Fruit fly (Drosophila melanogaster) whole organism, prepupa: Measurements from ENCODE around the gene IntS11.

Experiments used
- Blimp-1 ChIP-seq: fragments of 200-800 bp; sonication (Bioruptor generic); optimal IDR thresholded peaks from 3 replicates; lab custom pipeline; 2017; ENCODE audit warnings: missing biosample characterization, missing genetic modification characterization, mild to moderate bottlenecking, moderate library complexity, missing genetic modification reagents
- CG10631 ChIP-seq: fragments of 200-800 bp; sonication (Bioruptor generic); optimal IDR thresholded peaks from 2 replicates; lab custom pipeline; 2016; ENCODE audit warnings: missing biosample characterization, missing genetic modification characterization
- CG11294 ChIP-seq: fragments of 200-800 bp; sonication (Bioruptor generic); IDR thresholded peaks from 2 replicates; pipeline ENCODE4 v1.3.6; 2022; ENCODE audit warnings: missing biosample characterization, missing genetic modification characterization
- CG11902 ChIP-seq: fragments of 200-800 bp; sonication (Bioruptor generic); optimal IDR thresholded peaks from 3 replicates; lab custom pipeline; 2016; ENCODE audit warnings: missing biosample characterization, missing genetic modification characterization
- CG16779 ChIP-seq: fragments of 200-800 bp; sonication (Bioruptor generic); optimal IDR thresholded peaks from 3 replicates; lab custom pipeline; 2017; ENCODE audit warnings: missing biosample characterization, mild to moderate bottlenecking, missing genetic modification characterization
- CG3032 ChIP-seq: fragments of 200-800 bp; optimal IDR thresholded peaks from 2 replicates; lab custom pipeline; 2019; ENCODE audit warnings: missing biosample characterization, mild to moderate bottlenecking, missing genetic modification characterization, moderate library complexity
- CG31627 ChIP-seq: fragments of 200-800 bp; sonication (Bioruptor generic); optimal IDR thresholded peaks from 3 replicates; lab custom pipeline; 2016; ENCODE audit warnings: missing biosample characterization, missing genetic modification characterization
- CG32006 ChIP-seq: fragments of 200-800 bp; sonication (Bioruptor generic); optimal IDR thresholded peaks from 3 replicates; lab custom pipeline; 2017; ENCODE audit warnings: missing biosample characterization, mild to moderate bottlenecking, missing genetic modification characterization
- CG3919 ChIP-seq: fragments of 200-800 bp; sonication (Bioruptor generic); optimal IDR thresholded peaks from 3 replicates; lab custom pipeline; 2016; ENCODE audit warnings: missing biosample characterization, missing genetic modification characterization
- CG6163 ChIP-seq: fragments of 200-800 bp; sonication (Bioruptor generic); IDR thresholded peaks from 3 replicates; pipeline ENCODE4 v1.3.6; 2022; ENCODE audit warnings: missing biosample characterization, missing genetic modification characterization
- CG6276 ChIP-seq: fragments of 200-800 bp; sonication (Bioruptor generic); optimal IDR thresholded peaks from 2 replicates; lab custom pipeline; 2017; ENCODE audit warnings: missing biosample characterization, mild to moderate bottlenecking, missing genetic modification characterization
- CG6854 ChIP-seq: fragments of 200-800 bp; sonication (Bioruptor generic); optimal IDR thresholded peaks from 2 replicates; lab custom pipeline; 2017; ENCODE audit warnings: missing biosample characterization, mild to moderate bottlenecking, missing genetic modification characterization
- CG8119 ChIP-seq: fragments of 200-800 bp; sonication (Bioruptor generic); IDR thresholded peaks from 3 replicates; pipeline ENCODE4 v1.3.6; 2022; ENCODE audit warnings: missing biosample characterization, missing genetic modification characterization
- Eip75B ChIP-seq: fragments of 200-800 bp; sonication (Bioruptor generic); optimal IDR thresholded peaks from 3 replicates; lab custom pipeline; 2016; ENCODE audit warnings: missing biosample characterization, missing genetic modification characterization
- Eip78C ChIP-seq: fragments of 200-800 bp; sonication (Bioruptor generic); peaks from one replicate; lab custom pipeline; 2016; ENCODE audit warnings: missing biosample characterization, missing genetic modification characterization
- Eip93F ChIP-seq: fragments of 200-800 bp; sonication (Bioruptor generic); optimal IDR thresholded peaks from 2 replicates; lab custom pipeline; 2016; ENCODE audit warnings: missing biosample characterization, mild to moderate bottlenecking, missing genetic modification characterization
- Gug ChIP-seq: fragments of 200-800 bp; sonication (Bioruptor generic); IDR thresholded peaks from 2 replicates; pipeline ENCODE4 v1.3.6; 2022; ENCODE audit warnings: missing biosample characterization, missing genetic modification characterization
- Hr39 ChIP-seq: fragments of 200-800 bp; sonication (Bioruptor generic); optimal IDR thresholded peaks from 2 replicates; lab custom pipeline; 2016; ENCODE audit warnings: missing biosample characterization, missing genetic modification characterization
- Met ChIP-seq: fragments of 200-800 bp; sonication (Bioruptor generic); optimal IDR thresholded peaks from 3 replicates; lab custom pipeline; 2016; ENCODE audit warnings: missing biosample characterization, missing genetic modification characterization
- OdsH ChIP-seq: fragments of 200-800 bp; sonication (Bioruptor generic); optimal IDR thresholded peaks from 3 replicates; lab custom pipeline; 2016; ENCODE audit warnings: missing biosample characterization, missing genetic modification characterization
- Sox102F ChIP-seq: fragments of 200-800 bp; sonication (Bioruptor generic); optimal IDR thresholded peaks from 2 replicates; lab custom pipeline; 2016; ENCODE audit warnings: missing biosample characterization, mild to moderate bottlenecking, missing genetic modification characterization
- Sox14 ChIP-seq: fragments of 200-800 bp; sonication (Bioruptor generic); optimal IDR thresholded peaks from 3 replicates; lab custom pipeline; 2016; ENCODE audit warnings: missing biosample characterization, missing genetic modification characterization
- acj6 ChIP-seq: fragments of 200-800 bp; sonication (Bioruptor generic); optimal IDR thresholded peaks from 3 replicates; lab custom pipeline; 2016; ENCODE audit warnings: missing biosample characterization, missing genetic modification characterization
- cyc ChIP-seq: fragments of 200-800 bp; sonication (Bioruptor generic); optimal IDR thresholded peaks from 3 replicates; lab custom pipeline; 2016; ENCODE audit warnings: missing biosample characterization, missing genetic modification characterization
- dac ChIP-seq: fragments of 200-800 bp; sonication (Bioruptor generic); optimal IDR thresholded peaks from 2 replicates; lab custom pipeline; 2017; ENCODE audit warnings: missing biosample characterization, mild to moderate bottlenecking, missing genetic modification characterization
- dsx ChIP-seq: fragments of 200-800 bp; optimal IDR thresholded peaks from 3 replicates; lab custom pipeline; 2019; ENCODE audit warnings: missing biosample characterization, mild to moderate bottlenecking, missing genetic modification characterization, moderate library complexity; ENCODE audit not compliant: poor library complexity, severe bottlenecking
- esn ChIP-seq: fragments of 200-800 bp; sonication (Bioruptor generic); optimal IDR thresholded peaks from 2 replicates; lab custom pipeline; 2016; ENCODE audit warnings: missing biosample characterization, mild to moderate bottlenecking, missing genetic modification characterization, moderate library complexity
- fd85E ChIP-seq: fragments of 200-800 bp; sonication (Bioruptor generic); optimal IDR thresholded peaks from 3 replicates; lab custom pipeline; 2016; ENCODE audit warnings: missing biosample characterization, missing genetic modification characterization
- fkh ChIP-seq: fragments of 200-800 bp; sonication (Bioruptor generic); optimal IDR thresholded peaks from 3 replicates; lab custom pipeline; 2017; ENCODE audit warnings: missing biosample characterization, mild to moderate bottlenecking, missing genetic modification characterization, moderate library complexity
- svp ChIP-seq: fragments of 200-800 bp; sonication (Bioruptor generic); peaks from one replicate; lab custom pipeline; 2016; ENCODE audit warnings: missing biosample characterization, missing genetic modification characterization
- topi ChIP-seq: fragments of 200-800 bp; sonication (Bioruptor generic); optimal IDR thresholded peaks from 3 replicates; lab custom pipeline; 2016; ENCODE audit warnings: missing biosample characterization, missing genetic modification characterization
- vri ChIP-seq: fragments of 200-800 bp; sonication (Bioruptor generic); optimal IDR thresholded peaks from 3 replicates; lab custom pipeline; 2016; ENCODE audit warnings: missing biosample characterization, mild to moderate bottlenecking, missing genetic modification characterization

The IntS11 gene

DNA sequence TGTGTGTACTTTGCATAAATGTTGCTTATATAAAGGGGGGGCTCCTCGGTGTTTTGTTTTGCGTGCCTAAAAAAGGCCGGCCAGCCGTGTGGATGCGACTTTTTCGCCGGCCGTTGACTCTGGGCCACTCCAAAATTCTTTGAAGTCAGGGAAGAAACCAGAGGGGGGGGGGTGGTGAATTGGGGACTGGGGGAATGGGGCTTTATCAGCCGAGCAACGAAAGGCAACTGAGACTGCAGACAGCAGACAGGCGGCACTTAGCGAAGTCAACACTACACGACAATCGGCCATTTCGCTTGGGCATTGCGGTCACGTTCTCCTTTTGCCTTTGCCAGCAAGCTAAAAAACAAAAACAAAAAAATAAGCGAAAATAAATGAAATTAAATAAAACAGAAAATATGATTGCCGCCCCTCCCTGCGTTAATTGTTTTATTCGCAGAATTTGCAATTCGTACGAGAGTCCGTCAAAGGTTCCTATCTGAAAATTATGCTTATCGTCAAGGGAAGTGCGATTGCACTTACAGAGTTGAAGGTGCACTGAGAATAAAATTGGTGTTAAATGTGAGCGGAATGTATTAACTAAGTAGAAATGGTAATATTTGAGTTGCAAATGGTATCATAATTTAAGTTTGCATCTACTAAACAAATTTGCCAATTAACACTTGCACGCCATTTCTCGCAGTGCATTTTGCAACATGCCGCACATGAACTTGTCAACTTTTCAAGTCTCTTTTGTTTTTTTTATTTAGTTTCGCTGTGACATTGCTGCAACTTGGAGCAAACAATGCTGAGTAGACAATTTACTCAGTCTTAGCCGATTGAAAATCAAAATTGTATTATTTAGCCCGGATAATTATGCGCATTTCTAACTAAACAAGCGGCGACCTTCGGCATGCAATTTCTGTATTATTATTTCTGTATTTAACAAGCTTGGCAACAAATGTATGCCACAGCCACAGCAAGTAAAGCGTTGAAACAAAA lies 41.2 kb downstream of the IntS11 start (continued):
- TF ChIP-seq CG10631 (GFP tag; lab: Kevin White, UChicago) (no peak), fkh (no peak), Gug (GFP tag; lab: Robert Waterston, UW) (peak; percentile 61), CG6163 (peak; percentile 91), svp (GFP tag; lab: Kevin White, UChicago) (peak; percentile 98), Blimp-1 (GFP tag; lab: Kevin White, UChicago) (peak; percentile 64), fd85E (peak; percentile 59), Eip78C (peak; percentile 97), dac (GFP tag; lab: Kevin White, UChicago) (no peak), topi (GFP tag; lab: Kevin White, UChicago) (peak; percentile 95), CG6276 (GFP tag; lab: Kevin White, UChicago) (peak; percentile 46)

DNA sequence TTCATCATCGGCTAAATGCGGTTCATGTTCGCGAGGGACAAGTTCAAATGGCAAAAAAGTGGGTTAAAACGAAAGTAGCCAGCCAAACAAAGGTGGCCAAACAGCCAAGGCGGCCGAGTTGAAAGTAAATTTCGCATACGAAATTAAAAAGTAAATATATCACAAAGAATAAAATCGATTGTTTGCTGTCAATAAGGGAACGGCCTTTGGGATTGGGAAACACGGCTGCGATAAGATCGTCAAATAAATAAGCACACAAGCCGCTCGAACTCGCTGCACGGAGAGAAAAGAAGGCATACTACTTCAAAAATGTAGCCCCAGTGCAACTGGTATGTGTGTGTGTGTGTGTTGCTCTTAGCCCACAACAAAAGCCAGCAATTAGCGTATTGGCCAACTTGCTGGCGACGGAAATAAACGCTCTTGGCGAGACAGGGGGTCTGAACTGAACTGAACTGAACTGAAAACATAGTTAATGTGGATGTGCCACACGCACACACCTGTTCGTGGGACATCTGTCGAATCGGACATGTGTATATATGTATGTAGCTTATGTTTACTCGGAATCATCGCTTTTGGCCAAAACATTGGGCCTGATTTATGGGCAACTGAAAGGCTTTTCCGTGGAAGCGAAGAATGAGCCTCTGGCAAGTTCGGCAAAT lies 42.9 kb downstream of the IntS11 start:
- no peak for TF ChIP-seq cyc (GFP tag; lab: Kevin White, UChicago)
- peak; percentile 5 for TF ChIP-seq Eip93F (GFP tag; lab: Kevin White, UChicago)
- TF ChIP-seq CG11294 (GFP tag; lab: Robert Waterston, UW): no peak
- TF ChIP-seq topi (GFP tag; lab: Kevin White, UChicago): peak; percentile 38
- TF ChIP-seq Blimp-1 (GFP tag; lab: Kevin White, UChicago): peak; percentile 65
- TF ChIP-seq Eip75B: no peak
- TF ChIP-seq svp (GFP tag; lab: Kevin White, UChicago): peak; percentile 77
- TF ChIP-seq Sox14 (GFP tag; lab: Kevin White, UChicago): peak; percentile 18
- peak; percentile 56 for TF ChIP-seq CG6854 (GFP tag; lab: Kevin White, UChicago)
- TF ChIP-seq esn (GFP tag; lab: Kevin White, UChicago): peak; percentile 43
- TF ChIP-seq vri (GFP tag; lab: Kevin White, UChicago): peak; percentile 18
- peak; percentile 15 for TF ChIP-seq Met (GFP tag; lab: Kevin White, UChicago)
- peak; percentile 33 for TF ChIP-seq Sox102F (GFP tag; lab: Kevin White, UChicago)

dm6 chr3R:29790183-29790582 lies 45.0 kb downstream of the IntS11 start:
- no peak for TF ChIP-seq Hr39 (GFP tag; lab: Kevin White, UChicago)
- no peak for TF ChIP-seq CG32006 (GFP tag; lab: Kevin White, UChicago)
- no peak for TF ChIP-seq acj6 (GFP tag; lab: Kevin White, UChicago)
- no peak for TF ChIP-seq OdsH (GFP tag; lab: Kevin White, UChicago)
- no peak for TF ChIP-seq dsx
- no peak for TF ChIP-seq topi (GFP tag; lab: Kevin White, UChicago)
- no peak for TF ChIP-seq CG16779 (tag; lab: Kevin White, UChicago)
- TF ChIP-seq Sox14 (GFP tag; lab: Kevin White, UChicago): no peak
- no peak for TF ChIP-seq vri (GFP tag; lab: Kevin White, UChicago)
- TF ChIP-seq svp (GFP tag; lab: Kevin White, UChicago): no peak
- TF ChIP-seq, all 60 proteins: peak for 0

DNA sequence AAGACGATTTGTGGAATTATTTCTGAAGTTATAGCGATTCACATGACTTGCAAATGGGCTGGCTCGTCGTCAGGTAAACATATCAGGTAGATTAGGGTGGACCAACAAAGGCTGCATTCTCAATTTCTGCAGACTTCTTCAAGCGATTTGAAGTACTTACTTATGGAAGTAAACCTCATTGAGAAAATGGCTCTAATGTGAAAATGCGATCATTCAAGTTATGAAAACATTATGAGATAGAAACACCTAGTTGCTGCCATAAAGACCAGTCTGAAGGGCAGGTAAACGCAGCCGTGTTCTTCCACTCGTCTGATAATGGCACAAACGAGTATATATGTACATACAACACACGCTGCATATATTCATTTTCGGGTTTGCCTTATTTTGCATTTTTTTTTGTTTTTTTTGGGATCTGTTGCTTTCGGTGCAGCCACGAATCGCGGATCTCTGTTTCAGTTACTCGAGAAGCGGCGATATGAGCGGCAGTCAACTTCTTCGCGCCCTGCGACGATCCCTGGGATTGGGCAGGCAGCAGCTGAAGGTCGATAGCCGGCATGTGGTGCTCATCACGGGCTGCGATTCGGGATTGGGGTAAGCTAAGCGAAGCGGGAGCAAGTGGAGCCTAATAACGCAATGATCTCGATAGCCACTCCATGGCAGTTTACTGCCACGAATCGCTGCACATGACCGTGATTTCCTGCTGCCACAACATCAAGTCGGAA lies 49.2 kb downstream of the IntS11 start, which contains the start of gene sro:
Gene sro, plus strand, starts transcription at position 437 of the 722 bp plus-strand sequence.
- no peak for TF ChIP-seq CG8119 (GFP tag; lab: Robert Waterston, UW)
- TF ChIP-seq CG11902 (GFP tag; lab: Kevin White, UChicago): no peak
- peak; percentile 35 for TF ChIP-seq topi (GFP tag; lab: Kevin White, UChicago)
- peak; percentile 18 for TF ChIP-seq Hr39 (GFP tag; lab: Kevin White, UChicago)
- TF ChIP-seq CG3032 (tag; lab: Kevin White, UChicago): no peak
- TF ChIP-seq CG3919 (GFP tag; lab: Kevin White, UChicago): no peak
- peak; percentile 24 for TF ChIP-seq Eip78C
- TF ChIP-seq svp (GFP tag; lab: Kevin White, UChicago): peak; percentile 75
- TF ChIP-seq esn (GFP tag; lab: Kevin White, UChicago): peak; percentile 21
- peak; percentile 6 for TF ChIP-seq CG31627
